Fruit fly (Drosophila melanogaster) whole organism, prepupa: ENCODE results near the gene nis.
A peak's percentile ranks its signal among the peaks of the same experiment; 100 is the strongest.

Experiments
- Blimp-1 ChIP-seq: fragments of 200-800 bp; sonication (Bioruptor generic); optimal IDR thresholded peaks from 3 replicates; lab custom pipeline; 2017; ENCODE audit warnings: missing biosample characterization, missing genetic modification characterization, mild to moderate bottlenecking, moderate library complexity, missing genetic modification reagents
- CG10631 ChIP-seq: fragments of 200-800 bp; sonication (Bioruptor generic); optimal IDR thresholded peaks from 2 replicates; lab custom pipeline; 2016; ENCODE audit warnings: missing biosample characterization, missing genetic modification characterization
- CG11294 ChIP-seq: fragments of 200-800 bp; sonication (Bioruptor generic); IDR thresholded peaks from 2 replicates; pipeline ENCODE4 v1.3.6; 2022; ENCODE audit warnings: missing biosample characterization, missing genetic modification characterization
- CG11762 ChIP-seq: fragments of 200-800 bp; sonication (Bioruptor generic); optimal IDR thresholded peaks from 3 replicates; lab custom pipeline; 2016; ENCODE audit warnings: missing biosample characterization, missing genetic modification characterization; ENCODE audit not compliant: insufficient read depth
- CG11902 ChIP-seq: fragments of 200-800 bp; sonication (Bioruptor generic); optimal IDR thresholded peaks from 3 replicates; lab custom pipeline; 2016; ENCODE audit warnings: missing biosample characterization, missing genetic modification characterization
- CG15336 ChIP-seq: fragments of 200-800 bp; sonication (Bioruptor generic); IDR thresholded peaks from 2 replicates; pipeline ENCODE4 v1.3.6; 2022; ENCODE audit warnings: missing biosample characterization, missing genetic modification characterization
- CG1621 ChIP-seq: fragments of 200-800 bp; sonication (Bioruptor generic); optimal IDR thresholded peaks from 3 replicates; lab custom pipeline; 2018; ENCODE audit warnings: missing biosample characterization, mild to moderate bottlenecking, missing genetic modification characterization
- CG16779 ChIP-seq: fragments of 200-800 bp; sonication (Bioruptor generic); optimal IDR thresholded peaks from 3 replicates; lab custom pipeline; 2017; ENCODE audit warnings: missing biosample characterization, mild to moderate bottlenecking, missing genetic modification characterization
- CG3032 ChIP-seq: fragments of 200-800 bp; optimal IDR thresholded peaks from 2 replicates; lab custom pipeline; 2019; ENCODE audit warnings: missing biosample characterization, mild to moderate bottlenecking, missing genetic modification characterization, moderate library complexity
- CG31627 ChIP-seq: fragments of 200-800 bp; sonication (Bioruptor generic); optimal IDR thresholded peaks from 3 replicates; lab custom pipeline; 2016; ENCODE audit warnings: missing biosample characterization, missing genetic modification characterization
- CG3919 ChIP-seq: fragments of 200-800 bp; sonication (Bioruptor generic); optimal IDR thresholded peaks from 3 replicates; lab custom pipeline; 2016; ENCODE audit warnings: missing biosample characterization, missing genetic modification characterization
- CG4318 ChIP-seq: fragments of 200-800 bp; sonication (Bioruptor generic); optimal IDR thresholded peaks from 3 replicates; lab custom pipeline; 2017; ENCODE audit warnings: missing biosample characterization, mild to moderate bottlenecking, missing genetic modification characterization
- CG6163 ChIP-seq: fragments of 200-800 bp; sonication (Bioruptor generic); IDR thresholded peaks from 3 replicates; pipeline ENCODE4 v1.3.6; 2022; ENCODE audit warnings: missing biosample characterization, missing genetic modification characterization
- CG6276 ChIP-seq: fragments of 200-800 bp; sonication (Bioruptor generic); optimal IDR thresholded peaks from 2 replicates; lab custom pipeline; 2017; ENCODE audit warnings: missing biosample characterization, mild to moderate bottlenecking, missing genetic modification characterization
- CG6792 ChIP-seq: fragments of 200-800 bp; sonication (Bioruptor generic); optimal IDR thresholded peaks from 3 replicates; lab custom pipeline; 2016; ENCODE audit warnings: missing biosample characterization, missing genetic modification characterization
- CG6808 ChIP-seq: fragments of 200-800 bp; sonication (Bioruptor generic); optimal IDR thresholded peaks from 3 replicates; lab custom pipeline; 2017; ENCODE audit warnings: missing biosample characterization, missing genetic modification characterization, mild to moderate bottlenecking, moderate library complexity, missing genetic modification reagents
- CG7368 ChIP-seq: fragments of 200-800 bp; sonication (Bioruptor generic); optimal IDR thresholded peaks from 3 replicates; lab custom pipeline; 2016; ENCODE audit warnings: missing biosample characterization, missing genetic modification characterization
- CG8119 ChIP-seq: fragments of 200-800 bp; sonication (Bioruptor generic); IDR thresholded peaks from 3 replicates; pipeline ENCODE4 v1.3.6; 2022; ENCODE audit warnings: missing biosample characterization, missing genetic modification characterization
- CG8319 ChIP-seq: fragments of 200-800 bp; sonication (Bioruptor generic); optimal IDR thresholded peaks from 3 replicates; lab custom pipeline; 2016; ENCODE audit warnings: missing biosample characterization, missing genetic modification characterization
- CG9139 ChIP-seq: fragments of 200-800 bp; sonication (Bioruptor generic); optimal IDR thresholded peaks from 3 replicates; lab custom pipeline; 2017; ENCODE audit warnings: missing biosample characterization, mild to moderate bottlenecking, missing genetic modification characterization
- Eip75B ChIP-seq: fragments of 200-800 bp; sonication (Bioruptor generic); optimal IDR thresholded peaks from 3 replicates; lab custom pipeline; 2016; ENCODE audit warnings: missing biosample characterization, missing genetic modification characterization
- Eip78C ChIP-seq: fragments of 200-800 bp; sonication (Bioruptor generic); peaks from one replicate; lab custom pipeline; 2016; ENCODE audit warnings: missing biosample characterization, missing genetic modification characterization
- Ets21C ChIP-seq: fragments of 200-800 bp; sonication (Bioruptor generic); optimal IDR thresholded peaks from 3 replicates; lab custom pipeline; 2016; ENCODE audit warnings: missing biosample characterization, missing genetic modification characterization
- Gug ChIP-seq: fragments of 200-800 bp; sonication (Bioruptor generic); IDR thresholded peaks from 2 replicates; pipeline ENCODE4 v1.3.6; 2022; ENCODE audit warnings: missing biosample characterization, missing genetic modification characterization
- Hr38 ChIP-seq: sonication (Bioruptor generic); optimal IDR thresholded peaks from 2 replicates; lab custom pipeline; 2016; ENCODE audit warnings: missing biosample characterization, missing genetic modification characterization
- Hr39 ChIP-seq: fragments of 200-800 bp; sonication (Bioruptor generic); optimal IDR thresholded peaks from 2 replicates; lab custom pipeline; 2016; ENCODE audit warnings: missing biosample characterization, missing genetic modification characterization
- Hr4 ChIP-seq: fragments of 200-800 bp; sonication (Bioruptor generic); optimal IDR thresholded peaks from 3 replicates; lab custom pipeline; 2016; ENCODE audit warnings: missing biosample characterization, missing genetic modification characterization
- Lpt ChIP-seq: fragments of 200-800 bp; sonication (Bioruptor generic); optimal IDR thresholded peaks from 3 replicates; lab custom pipeline; 2016; ENCODE audit warnings: missing biosample characterization, missing genetic modification characterization
- Met ChIP-seq: fragments of 200-800 bp; sonication (Bioruptor generic); optimal IDR thresholded peaks from 3 replicates; lab custom pipeline; 2016; ENCODE audit warnings: missing biosample characterization, missing genetic modification characterization
- Smox ChIP-seq: fragments of 200-800 bp; sonication (Bioruptor generic); optimal IDR thresholded peaks from 3 replicates; lab custom pipeline; 2016; ENCODE audit warnings: missing biosample characterization, missing genetic modification characterization
- Sox102F ChIP-seq: fragments of 200-800 bp; sonication (Bioruptor generic); optimal IDR thresholded peaks from 2 replicates; lab custom pipeline; 2016; ENCODE audit warnings: missing biosample characterization, mild to moderate bottlenecking, missing genetic modification characterization
- Sox14 ChIP-seq: fragments of 200-800 bp; sonication (Bioruptor generic); optimal IDR thresholded peaks from 3 replicates; lab custom pipeline; 2016; ENCODE audit warnings: missing biosample characterization, missing genetic modification characterization
- Sox15 ChIP-seq: fragments of 200-800 bp; sonication (Bioruptor generic); optimal IDR thresholded peaks from 3 replicates; lab custom pipeline; 2016; ENCODE audit warnings: missing biosample characterization, missing genetic modification characterization
- achi ChIP-seq: fragments of 200-800 bp; sonication (Bioruptor generic); optimal IDR thresholded peaks from 3 replicates; lab custom pipeline; 2016; ENCODE audit warnings: missing biosample characterization, missing genetic modification characterization
- acj6 ChIP-seq: fragments of 200-800 bp; sonication (Bioruptor generic); optimal IDR thresholded peaks from 3 replicates; lab custom pipeline; 2016; ENCODE audit warnings: missing biosample characterization, missing genetic modification characterization
- cyc ChIP-seq: fragments of 200-800 bp; sonication (Bioruptor generic); optimal IDR thresholded peaks from 3 replicates; lab custom pipeline; 2016; ENCODE audit warnings: missing biosample characterization, missing genetic modification characterization
- dac ChIP-seq: fragments of 200-800 bp; sonication (Bioruptor generic); optimal IDR thresholded peaks from 2 replicates; lab custom pipeline; 2017; ENCODE audit warnings: missing biosample characterization, mild to moderate bottlenecking, missing genetic modification characterization
- dsx ChIP-seq: fragments of 200-800 bp; optimal IDR thresholded peaks from 3 replicates; lab custom pipeline; 2019; ENCODE audit warnings: missing biosample characterization, mild to moderate bottlenecking, missing genetic modification characterization, moderate library complexity; ENCODE audit not compliant: poor library complexity, severe bottlenecking
- esn ChIP-seq: fragments of 200-800 bp; sonication (Bioruptor generic); optimal IDR thresholded peaks from 2 replicates; lab custom pipeline; 2016; ENCODE audit warnings: missing biosample characterization, mild to moderate bottlenecking, missing genetic modification characterization, moderate library complexity
- fd59A ChIP-seq: fragments of 200-800 bp; sonication (Bioruptor generic); optimal IDR thresholded peaks from 2 replicates; lab custom pipeline; 2017; ENCODE audit warnings: missing biosample characterization, mild to moderate bottlenecking, missing genetic modification characterization, missing genetic modification reagents
- fd85E ChIP-seq: fragments of 200-800 bp; sonication (Bioruptor generic); optimal IDR thresholded peaks from 3 replicates; lab custom pipeline; 2016; ENCODE audit warnings: missing biosample characterization, missing genetic modification characterization
- lz ChIP-seq: fragments of 200-800 bp; sonication (Bioruptor generic); optimal IDR thresholded peaks from 3 replicates; lab custom pipeline; 2016; ENCODE audit warnings: missing biosample characterization, missing genetic modification characterization
- net ChIP-seq: fragments of 200-800 bp; sonication (Bioruptor generic); optimal IDR thresholded peaks from 3 replicates; lab custom pipeline; 2016; ENCODE audit warnings: missing biosample characterization, missing genetic modification characterization
- pdm3 ChIP-seq: fragments of 200-800 bp; sonication (Bioruptor generic); optimal IDR thresholded peaks from 3 replicates; lab custom pipeline; 2016; ENCODE audit warnings: missing biosample characterization, missing genetic modification characterization
- salr ChIP-seq, 2 experiments: fragments of 200-800 bp; sonication (Bioruptor generic); optimal IDR thresholded peaks; 3 replicates each; lab custom pipeline; 2016 to 2018; ENCODE audit warnings: missing biosample characterization in 2 of 2, missing genetic modification characterization in 2 of 2, mild to moderate bottlenecking in 1 of 2
- ss ChIP-seq, 2 experiments: fragments of 200-800 bp; sonication (Bioruptor generic); optimal IDR thresholded peaks; 2 replicates in 1 of 2; 3 replicates in 1 of 2; lab custom pipeline; 2017 to 2018; ENCODE audit warnings: mild to moderate bottlenecking in 2 of 2, missing biosample characterization in 2 of 2, missing genetic modification characterization in 2 of 2, moderate library complexity in 1 of 2
- svp ChIP-seq: fragments of 200-800 bp; sonication (Bioruptor generic); peaks from one replicate; lab custom pipeline; 2016; ENCODE audit warnings: missing biosample characterization, missing genetic modification characterization
- topi ChIP-seq: fragments of 200-800 bp; sonication (Bioruptor generic); optimal IDR thresholded peaks from 3 replicates; lab custom pipeline; 2016; ENCODE audit warnings: missing biosample characterization, missing genetic modification characterization
- vri ChIP-seq: fragments of 200-800 bp; sonication (Bioruptor generic); optimal IDR thresholded peaks from 3 replicates; lab custom pipeline; 2016; ENCODE audit warnings: missing biosample characterization, mild to moderate bottlenecking, missing genetic modification characterization

The nis gene

dm6 chr2L:1557927-1558326 lies 29.0 kb downstream of the nis start (continued):
- TF ChIP-seq pdm3 (peak; percentile 7), dac (peak; percentile 35), Hr4 (GFP tag; lab: Kevin White, UChicago) (peak; percentile 60)

- no peak for TF ChIP-seq CG9139 (GFP tag; lab: Kevin White, UChicago)
- TF ChIP-seq Eip78C (GFP tag; lab: Kevin White, UChicago) = peak; percentile 76
- peak; percentile 13 for TF ChIP-seq Smox
- peak; percentile 19 for TF ChIP-seq CG3032 (tag; lab: Kevin White, UChicago)
- TF ChIP-seq Sox14 (GFP tag; lab: Kevin White, UChicago) = no peak
- no peak for TF ChIP-seq CG11294
- no peak for TF ChIP-seq Ets21C
- TF ChIP-seq CG15336 = no peak
- TF ChIP-seq Hr38 (GFP tag; lab: Kevin White, UChicago) = no peak
- TF ChIP-seq cyc (GFP tag; lab: Kevin White, UChicago) = peak; percentile 4
- no peak for TF ChIP-seq Eip75B (GFP tag; lab: Kevin White, UChicago)
- TF ChIP-seq CG11762 (GFP tag; lab: Kevin White, UChicago) = no peak
- no peak for TF ChIP-seq CG6276 (GFP tag; lab: Kevin White, UChicago)
- TF ChIP-seq Met = no peak
- TF ChIP-seq achi = no peak
- no peak for TF ChIP-seq Gug (GFP tag; lab: Robert Waterston, UW)
- TF ChIP-seq Lpt (GFP tag; lab: Kevin White, UChicago) = no peak
- no peak for TF ChIP-seq CG8119 (GFP tag; lab: Robert Waterston, UW)
- TF ChIP-seq esn (GFP tag; lab: Kevin White, UChicago) = peak; percentile 0
- no peak for TF ChIP-seq Blimp-1 (GFP tag; lab: Kevin White, UChicago)
- peak; percentile 65 for TF ChIP-seq svp (GFP tag; lab: Kevin White, UChicago)
- no peak for TF ChIP-seq CG8319 (GFP tag; lab: Kevin White, UChicago)
- TF ChIP-seq ss (GFP tag; optimal IDR thresholded peaks at IDR 0.05; lab: Kevin White, UChicago) = peak; percentile 15 to 66
- TF ChIP-seq CG3919 (GFP tag; lab: Kevin White, UChicago) = peak; percentile 11
- no peak for TF ChIP-seq vri (GFP tag; lab: Kevin White, UChicago)
- no peak for TF ChIP-seq topi (GFP tag; lab: Kevin White, UChicago)
- no peak for TF ChIP-seq pdm3
- TF ChIP-seq Sox15 (GFP tag; lab: Kevin White, UChicago) = peak; percentile 23
- no peak for TF ChIP-seq CG6792 (GFP tag; lab: Kevin White, UChicago)
- TF ChIP-seq Sox102F = no peak
- no peak for TF ChIP-seq CG16779 (tag; lab: Kevin White, UChicago)
- TF ChIP-seq fd85E (GFP tag; lab: Kevin White, UChicago) = no peak
- TF ChIP-seq CG6163 (GFP tag; lab: Robert Waterston, UW) = peak; percentile 19; the same call in 1 of the 3 replicates
- no peak for TF ChIP-seq fd59A
- no peak for TF ChIP-seq CG11902
- TF ChIP-seq net (GFP tag; lab: Kevin White, UChicago) = peak; percentile 1
- TF ChIP-seq CG1621 (tag; lab: Kevin White, UChicago) = no peak
- TF ChIP-seq Hr39 (GFP tag; lab: Kevin White, UChicago) = no peak
- TF ChIP-seq CG10631 = no peak
- TF ChIP-seq dsx (GFP tag; lab: Kevin White, UChicago) = no peak
- TF ChIP-seq lz (GFP tag; lab: Kevin White, UChicago) = no peak
- TF ChIP-seq CG31627 (GFP tag; lab: Kevin White, UChicago) = no peak
- no peak for TF ChIP-seq CG6808 (GFP tag; lab: Kevin White, UChicago)
- no peak for TF ChIP-seq salr (GFP tag; optimal IDR thresholded peaks at IDR 0.05; lab: Kevin White, UChicago)
- no peak for TF ChIP-seq CG7368
- peak; percentile 18 for TF ChIP-seq acj6
- TF ChIP-seq CG4318 (GFP tag; lab: Kevin White, UChicago) = no peak
Measured at dm6 chr2L:1556697-1557564, 30.0 kb downstream of the nis start.
